Worm (Caenorhabditis elegans) whole organism, L1 larva: ENCODE measurements around the gene rhy-1.

Experiments
- C16A3.4 ChIP-seq: fragments of 150-350 bp; optimal IDR thresholded peaks from 2 replicates; lab custom pipeline; 2014; ENCODE audit warnings: missing biosample characterization, missing genetic modification characterization
- ama-1 ChIP-seq: fragments of 150-350 bp; optimal IDR thresholded peaks from 2 replicates; lab custom pipeline; 2014
- blmp-1 ChIP-seq: fragments of 150-350 bp; optimal IDR thresholded peaks from 2 replicates; lab custom pipeline; 2014; ENCODE audit warnings: missing biosample characterization, missing genetic modification characterization
- ceh-8 ChIP-seq: fragments of 200-800 bp; sonication (Bioruptor generic); optimal IDR thresholded peaks from 2 replicates; lab custom pipeline; 2018; ENCODE audit warnings: mild to moderate bottlenecking, missing genetic modification characterization, moderate library complexity, missing compliant biosample characterization
- ceh-82 ChIP-seq, 3 experiments: fragments of 150-350 bp in 1 of 3; sonication (generic microtip) in 2 of 3; optimal IDR thresholded peaks; 2 replicates each; lab custom pipeline; 2014 to 2017; ENCODE audit warnings: missing biosample characterization in 3 of 3, missing genetic modification characterization in 3 of 3
- ceh-90 ChIP-seq: sonication (generic microtip); optimal IDR thresholded peaks from 2 replicates; lab custom pipeline; 2016; ENCODE audit warnings: missing genetic modification characterization, missing compliant biosample characterization
- dsc-1 ChIP-seq: sonication (generic microtip); optimal IDR thresholded peaks from 2 replicates; lab custom pipeline; 2016; ENCODE audit warnings: mild to moderate bottlenecking, missing genetic modification characterization, missing compliant biosample characterization
- efl-1 ChIP-seq, 4 experiments: fragments of 150-350 bp; optimal IDR thresholded peaks in 3 of 4; peaks in 1 of 4; 1 replicate in 1 of 4; 2 replicates in 3 of 4; lab custom pipeline; 2014; ENCODE audit warnings: missing biosample characterization in 2 of 4, missing genetic modification characterization in 2 of 4, missing genetic modification reagents in 2 of 4
- egl-13 ChIP-seq: sonication (generic microtip); optimal IDR thresholded peaks from 2 replicates; lab custom pipeline; 2016; ENCODE audit warnings: missing genotype, missing genetic modification reagents, missing genetic modification characterization, missing compliant biosample characterization
- elt-2 ChIP-seq: sonication (generic microtip); optimal IDR thresholded peaks from 2 replicates; lab custom pipeline; 2016; ENCODE audit warnings: missing genetic modification characterization, mild to moderate bottlenecking, inconsistent platforms, missing compliant biosample characterization, missing genetic modification reagents
- fkh-10 ChIP-seq: sonication (generic microtip); optimal IDR thresholded peaks from 2 replicates; lab custom pipeline; 2017; ENCODE audit warnings: missing biosample characterization, missing genetic modification reagents, missing genetic modification characterization
- fkh-4 ChIP-seq: sonication (generic microtip); optimal IDR thresholded peaks from 2 replicates; lab custom pipeline; 2016; ENCODE audit warnings: missing compliant biosample characterization, missing genetic modification characterization, borderline replicate concordance
- fkh-8 ChIP-seq: sonication (generic microtip); optimal IDR thresholded peaks from 2 replicates; lab custom pipeline; 2016; ENCODE audit warnings: mild to moderate bottlenecking, missing genetic modification characterization, missing compliant biosample characterization
- isw-1 ChIP-seq: fragments of 200-800 bp; sonication (Bioruptor generic); IDR thresholded peaks from 2 replicates; pipeline ENCODE4 v1.3.6; 2022; ENCODE audit warnings: missing genetic modification characterization, missing compliant biosample characterization
- jun-1 ChIP-seq: fragments of 150-350 bp; optimal IDR thresholded peaks from 2 replicates; lab custom pipeline; 2014; ENCODE audit warnings: missing biosample characterization, missing genetic modification reagents, missing genetic modification characterization
- lin-13 ChIP-seq: fragments of 150-350 bp; optimal IDR thresholded peaks from 2 replicates; lab custom pipeline; 2014; ENCODE audit warnings: missing biosample characterization, missing genetic modification reagents, missing genetic modification characterization
- lin-14 ChIP-seq: fragments of 200-800 bp; sonication (Bioruptor generic); optimal IDR thresholded peaks from 2 replicates; lab custom pipeline; 2018; ENCODE audit warnings: mild to moderate bottlenecking, missing genetic modification characterization, moderate library complexity, missing compliant biosample characterization
- lin-35 ChIP-seq, 2 experiments: fragments of 150-350 bp; optimal IDR thresholded peaks; 2 replicates each; lab custom pipeline; 2014; ENCODE audit warnings: missing biosample characterization in 2 of 2, missing genetic modification characterization in 2 of 2, missing genetic modification reagents in 2 of 2
- lin-39 ChIP-seq: fragments of 150-350 bp; optimal IDR thresholded peaks from 2 replicates; lab custom pipeline; 2014; ENCODE audit warnings: missing biosample characterization, missing genetic modification reagents, missing genetic modification characterization
- lsy-2 ChIP-seq, 2 experiments: fragments of 150-350 bp; optimal IDR thresholded peaks; 2 replicates each; lab custom pipeline; 2014; ENCODE audit warnings: missing biosample characterization in 2 of 2, missing genetic modification characterization in 2 of 2
- mep-1 ChIP-seq: fragments of 150-350 bp; optimal IDR thresholded peaks from 2 replicates; lab custom pipeline; 2014; ENCODE audit warnings: missing biosample characterization, missing genetic modification characterization
- nhr-11 ChIP-seq: fragments of 150-350 bp; optimal IDR thresholded peaks from 2 replicates; lab custom pipeline; 2014; ENCODE audit warnings: missing biosample characterization, missing genetic modification characterization
- nhr-19 ChIP-seq: fragments of 200-800 bp; sonication (Bioruptor generic); conservative IDR thresholded peaks from 2 replicates; pipeline ENCODE4 v1.3.6; 2022; ENCODE audit warnings: missing genetic modification characterization, missing compliant biosample characterization
- nhr-20 ChIP-seq: sonication (generic microtip); optimal IDR thresholded peaks from 2 replicates; lab custom pipeline; 2016; ENCODE audit warnings: mild to moderate bottlenecking, missing genetic modification characterization, missing compliant biosample characterization
- nhr-237 ChIP-seq: fragments of 150-350 bp; optimal IDR thresholded peaks from 2 replicates; lab custom pipeline; 2014; ENCODE audit warnings: missing biosample characterization, missing genetic modification characterization
- nhr-28 ChIP-seq: fragments of 150-350 bp; optimal IDR thresholded peaks from 2 replicates; lab custom pipeline; 2014; ENCODE audit warnings: missing biosample characterization, missing genetic modification characterization
- nhr-47 ChIP-seq: sonication (generic microtip); optimal IDR thresholded peaks from 2 replicates; lab custom pipeline; 2016; ENCODE audit warnings: mild to moderate bottlenecking, missing genetic modification characterization, moderate library complexity, missing compliant biosample characterization
- nhr-71 ChIP-seq: sonication (generic microtip); optimal IDR thresholded peaks from 2 replicates; lab custom pipeline; 2016; ENCODE audit warnings: mild to moderate bottlenecking, missing genetic modification characterization, moderate library complexity, missing compliant biosample characterization
- nhr-76 ChIP-seq: sonication (generic microtip); optimal IDR thresholded peaks from 2 replicates; lab custom pipeline; 2017; ENCODE audit warnings: missing biosample characterization, missing genetic modification characterization
- nhr-90 ChIP-seq: sonication (generic microtip); optimal IDR thresholded peaks from 2 replicates; lab custom pipeline; 2016; ENCODE audit warnings: mild to moderate bottlenecking, missing genetic modification characterization, missing compliant biosample characterization; ENCODE audit not compliant: poor library complexity
- pag-3 ChIP-seq: sonication (generic microtip); optimal IDR thresholded peaks from 2 replicates; lab custom pipeline; 2017; ENCODE audit warnings: missing genetic modification characterization, mild to moderate bottlenecking, missing compliant biosample characterization, antibody characterized with exemption, borderline replicate concordance; ENCODE audit not compliant: insufficient read depth
- pax-3 ChIP-seq: fragments of 200-800 bp; sonication (Bioruptor generic); optimal IDR thresholded peaks from 2 replicates; lab custom pipeline; 2018; ENCODE audit warnings: mild to moderate bottlenecking, missing genetic modification characterization, moderate library complexity, missing compliant biosample characterization
- pqm-1 ChIP-seq: sonication (generic microtip); optimal IDR thresholded peaks from 3 replicates; lab custom pipeline; 2017; ENCODE audit warnings: missing biosample characterization, missing genetic modification characterization
- snu-23 ChIP-seq: sonication (generic microtip); optimal IDR thresholded peaks from 2 replicates; lab custom pipeline; 2016; ENCODE audit warnings: missing genetic modification characterization, missing compliant biosample characterization
- sox-4 ChIP-seq: sonication (generic microtip); optimal IDR thresholded peaks from 2 replicates; lab custom pipeline; 2016; ENCODE audit warnings: missing genetic modification characterization, missing compliant biosample characterization
- sptf-1 ChIP-seq: fragments of 150-350 bp; optimal IDR thresholded peaks from 2 replicates; lab custom pipeline; 2014; ENCODE audit warnings: missing biosample characterization, missing genetic modification characterization
- sup-37 ChIP-seq: fragments of 200-800 bp; sonication (Bioruptor generic); optimal IDR thresholded peaks from 2 replicates; lab custom pipeline; 2018; ENCODE audit warnings: mild to moderate bottlenecking, missing genetic modification characterization, missing compliant biosample characterization
- swsn-7 ChIP-seq: sonication (generic microtip); optimal IDR thresholded peaks from 2 replicates; lab custom pipeline; 2016; ENCODE audit warnings: missing genetic modification characterization, missing compliant biosample characterization
- tbx-2 ChIP-seq: sonication (generic microtip); optimal IDR thresholded peaks from 2 replicates; lab custom pipeline; 2016; ENCODE audit warnings: missing genetic modification characterization, missing compliant biosample characterization
- tlp-1 ChIP-seq: fragments of 150-350 bp; optimal IDR thresholded peaks from 2 replicates; lab custom pipeline; 2014; ENCODE audit warnings: missing biosample characterization, missing genetic modification characterization
- unc-130 ChIP-seq: fragments of 150-350 bp; optimal IDR thresholded peaks from 2 replicates; lab custom pipeline; 2017; ENCODE audit warnings: missing biosample characterization, missing genetic modification characterization, inconsistent platforms
- unc-86 ChIP-seq: sonication (generic microtip); optimal IDR thresholded peaks from 2 replicates; lab custom pipeline; 2016; ENCODE audit warnings: missing genetic modification characterization, missing compliant biosample characterization
- vab-15 ChIP-seq: sonication (generic microtip); optimal IDR thresholded peaks from 2 replicates; lab custom pipeline; 2017; ENCODE audit warnings: missing genotype, mild to moderate bottlenecking, missing genetic modification characterization, missing compliant biosample characterization
- xbp-1 ChIP-seq: sonication (generic microtip); optimal IDR thresholded peaks from 2 replicates; lab custom pipeline; 2016; ENCODE audit warnings: missing genetic modification characterization, missing compliant biosample characterization
- zag-1 ChIP-seq: fragments of 150-350 bp; optimal IDR thresholded peaks from 2 replicates; lab custom pipeline; 2014; ENCODE audit warnings: missing biosample characterization, missing genetic modification characterization
- zip-4 ChIP-seq: fragments of 200-800 bp; sonication (Bioruptor generic); optimal IDR thresholded peaks from 2 replicates; lab custom pipeline; 2018; ENCODE audit warnings: mild to moderate bottlenecking, missing genetic modification characterization, moderate library complexity, missing compliant biosample characterization
- ztf-4 ChIP-seq: fragments of 150-350 bp; optimal IDR thresholded peaks from 2 replicates; lab custom pipeline; 2014; ENCODE audit warnings: missing biosample characterization, missing genetic modification characterization

rhy-1 gene

ce11 chrII:9116404-9116803 is 44.8 kb upstream of the rhy-1 start:
- TF ChIP-seq nhr-47 (tag; lab: Kevin White, UChicago) (no peak), lin-35 (GFP tag; optimal IDR thresholded peaks at IDR 0.05; lab: Kevin White, UChicago) (peak in 1 of 2 experiments; percentile 42), sup-37 (no peak)

- TF ChIP-seq mep-1: peak; percentile 9
- no peak for TF ChIP-seq snu-23 (GFP tag; lab: Kevin White, UChicago)
- no peak for TF ChIP-seq ceh-82 (tag; optimal IDR thresholded peaks at IDR 0.05; lab: Kevin White, UChicago)
- TF ChIP-seq C16A3.4 (tag; lab: Kevin White, UChicago): no peak
- peak; percentile 16 for TF ChIP-seq ceh-8 (GFP tag; lab: Kevin White, UChicago)
- TF ChIP-seq nhr-11: peak; percentile 69
- peak; percentile 93 for TF ChIP-seq dsc-1 (tag; lab: Kevin White, UChicago)
- TF ChIP-seq efl-1 (optimal IDR thresholded peaks at IDR 0.05; lab: Kevin White, UChicago): no peak
- TF ChIP-seq efl-1 (GFP tag; optimal IDR thresholded peaks at IDR 0.05 in 1 of 2; lab: Kevin White, UChicago): peak in 1 of 2 experiments; percentile 40
- no peak for TF ChIP-seq nhr-90 (tag; lab: Kevin White, UChicago)
- peak; percentile 67 for TF ChIP-seq lin-14
- peak; percentile 3 for TF ChIP-seq pqm-1
- TF ChIP-seq xbp-1: peak; percentile 18
- TF ChIP-seq fkh-8 (tag; lab: Kevin White, UChicago): peak; percentile 92
- peak; percentile 77 for TF ChIP-seq pax-3
- TF ChIP-seq vab-15 (tag; lab: Kevin White, UChicago): no peak
- TF ChIP-seq egl-13 (tag; lab: Kevin White, UChicago): peak; percentile 71
- TF ChIP-seq nhr-237 (tag; lab: Kevin White, UChicago): no peak
- TF ChIP-seq nhr-28 (tag; lab: Kevin White, UChicago): no peak
- no peak for TF ChIP-seq lin-39 (tag; lab: Kevin White, UChicago)
- no peak for TF ChIP-seq unc-130
- no peak for TF ChIP-seq zag-1 (tag; lab: Kevin White, UChicago)
- peak; percentile 19 for TF ChIP-seq ceh-90 (tag; lab: Kevin White, UChicago)
- TF ChIP-seq isw-1 (GFP tag; lab: Robert Waterston, UW): no peak
- no peak for TF ChIP-seq fkh-4 (tag; lab: Kevin White, UChicago)
- peak; percentile 10 for TF ChIP-seq lin-13 (GFP tag; lab: Kevin White, UChicago)
- TF ChIP-seq jun-1 (tag; lab: Kevin White, UChicago): no peak
- peak; percentile 35 for TF ChIP-seq swsn-7 (tag; lab: Kevin White, UChicago)
- TF ChIP-seq zip-4 (GFP tag; lab: Kevin White, UChicago): peak; percentile 60
- no peak for TF ChIP-seq sptf-1 (tag; lab: Kevin White, UChicago)
- peak; percentile 96 for TF ChIP-seq sox-4 (tag; lab: Kevin White, UChicago)
- TF ChIP-seq nhr-19: peak; percentile 15; the same call in 1 of the 2 replicates
- TF ChIP-seq elt-2 (tag; lab: Kevin White, UChicago): peak; percentile 69
- no peak for TF ChIP-seq ama-1 (lab: Kevin White, UChicago)
- peak; percentile 51 for TF ChIP-seq nhr-20 (tag; lab: Kevin White, UChicago)
- peak; percentile 90 for TF ChIP-seq nhr-71 (tag; lab: Kevin White, UChicago)
- peak; percentile 45 to 55 for TF ChIP-seq lsy-2 (tag; optimal IDR thresholded peaks at IDR 0.05; lab: Kevin White, UChicago)
- TF ChIP-seq unc-86 (tag; lab: Kevin White, UChicago): no peak
- no peak for TF ChIP-seq blmp-1 (tag; lab: Kevin White, UChicago)
- peak; percentile 14 for TF ChIP-seq fkh-10 (GFP tag; lab: Kevin White, UChicago)
- TF ChIP-seq nhr-76 (tag; lab: Kevin White, UChicago): no peak
- TF ChIP-seq lin-35 (GFP tag; optimal IDR thresholded peaks at IDR 0.05; lab: Kevin White, UChicago): peak in 1 of 2 experiments; percentile 32
- no peak for TF ChIP-seq pag-3 (tag; lab: Kevin White, UChicago)
- TF ChIP-seq tlp-1 (tag; lab: Kevin White, UChicago): no peak
- peak; percentile 53 for TF ChIP-seq ztf-4 (tag; lab: Kevin White, UChicago)
- peak; percentile 7 for TF ChIP-seq tbx-2 (tag; lab: Kevin White, UChicago)
- TF ChIP-seq nhr-47 (tag; lab: Kevin White, UChicago): peak; percentile 82
Observed at ce11 chrII:9117789-9118242, 43.4 kb upstream of the rhy-1 start.
